Worm (Caenorhabditis elegans): ENCODE results near the gene M6.4.

Gene M6.4

DNA sequence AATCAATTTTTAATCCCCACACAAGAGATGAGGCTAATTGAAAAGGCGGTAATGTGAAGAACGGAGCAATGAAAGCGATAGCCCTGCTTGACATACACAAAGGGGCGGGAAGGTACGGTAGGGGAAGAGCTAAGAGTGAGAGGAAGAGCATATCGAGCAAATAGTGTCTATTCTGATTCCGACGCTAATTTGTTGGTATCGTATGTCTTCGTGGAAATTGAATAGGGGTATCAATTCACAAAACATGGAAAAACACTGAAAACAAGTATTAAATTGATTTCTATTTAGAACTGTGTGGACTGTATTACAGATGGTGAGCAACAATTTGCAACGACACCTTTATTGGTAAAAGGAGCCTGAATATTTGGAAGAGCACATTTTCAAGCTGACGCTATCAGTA is 7.9 kb downstream of the M6.4 start, which contains the start of gene pha-2:
pha-2 (minus strand) TSS at position 101 of the 400 bp plus-strand sequence.
- TF ChIP-seq lin-13 (tag; optimal IDR thresholded peaks at IDR 0.05) (no peak), nhr-2 (tag; optimal IDR thresholded peaks at IDR 0.05) (no peak), M03D4.4 (tag; optimal IDR thresholded peaks at IDR 0.05) (no peak), hlh-1 (tag; optimal IDR thresholded peaks at IDR 0.05) (no peak), elt-1 (tag; optimal IDR thresholded peaks at IDR 0.05; ENCODE audit: borderline replicate concordance, insufficient read depth) (no peak), bed-3 (GFP tag; optimal IDR thresholded peaks at IDR 0.05) (no peak), unc-62 (GFP tag; optimal IDR thresholded peaks at IDR 0.05) (no peak), unc-39 (tag; optimal IDR thresholded peaks at IDR 0.05) (no peak), ceh-39 (tag; optimal IDR thresholded peaks at IDR 0.05) (no peak), nhr-76 (tag; optimal IDR thresholded peaks at IDR 0.05) (no peak), mep-1 (tag; optimal IDR thresholded peaks at IDR 0.05) (no peak), elt-3 (tag; optimal IDR thresholded peaks at IDR 0.05) (no peak), cnd-1 (tag; optimal IDR thresholded peaks at IDR 0.05) (no peak), lin-32 (GFP tag; optimal IDR thresholded peaks at IDR 0.05) (no peak)

DNA sequence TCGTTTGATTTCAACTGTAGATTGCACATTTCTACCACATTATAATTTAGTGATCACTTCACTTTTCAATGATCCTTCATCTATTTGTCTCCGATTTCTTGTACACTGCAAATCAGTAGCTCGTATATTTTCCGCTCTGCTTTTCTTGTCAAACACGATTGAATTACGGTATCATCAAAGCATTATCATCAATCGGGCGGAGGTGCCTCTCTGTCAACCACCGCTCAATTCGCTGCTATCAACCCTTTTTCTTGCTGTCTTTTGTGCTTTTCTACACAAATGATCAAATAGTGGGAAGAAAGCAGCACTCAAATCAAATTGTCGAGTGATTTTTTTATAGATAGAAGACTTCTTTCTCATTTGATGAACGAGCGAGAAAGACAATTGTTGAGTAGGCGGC is 8.6 kb downstream of the M6.4 start:
- no peak for TF ChIP-seq sem-2 (GFP tag; optimal IDR thresholded peaks at IDR 0.05)
- no peak for TF ChIP-seq lin-32 (GFP tag; optimal IDR thresholded peaks at IDR 0.05)
- TF ChIP-seq ceh-43 (GFP tag; optimal IDR thresholded peaks at IDR 0.05), result no peak
- no peak for TF ChIP-seq lsy-2 (tag; optimal IDR thresholded peaks at IDR 0.05)
- no peak for TF ChIP-seq unc-120 (tag; optimal IDR thresholded peaks at IDR 0.05; ENCODE audit: poor library complexity, severe bottlenecking)
- no peak for TF ChIP-seq pha-4 (tag; optimal IDR thresholded peaks at IDR 0.05)
- TF ChIP-seq drap-1 (GFP tag; optimal IDR thresholded peaks at IDR 0.05), result no peak
- TF ChIP-seq nhr-28 (tag; optimal IDR thresholded peaks at IDR 0.05), result no peak
- no peak for TF ChIP-seq cnd-1 (tag; optimal IDR thresholded peaks at IDR 0.05)
- no peak for TF ChIP-seq flh-1 (GFP tag; optimal IDR thresholded peaks at IDR 0.05)
- no peak for TF ChIP-seq ztf-11 (tag; optimal IDR thresholded peaks at IDR 0.05)
- no peak for TF ChIP-seq elt-1 (tag; optimal IDR thresholded peaks at IDR 0.05; ENCODE audit: borderline replicate concordance, insufficient read depth)
- no peak for TF ChIP-seq sptf-1 (tag; optimal IDR thresholded peaks at IDR 0.05)
- TF ChIP-seq ces-1 (GFP tag; optimal IDR thresholded peaks at IDR 0.05), result no peak
- no peak for TF ChIP-seq lin-13 (tag; optimal IDR thresholded peaks at IDR 0.05)
- no peak for TF ChIP-seq elt-3 (tag; optimal IDR thresholded peaks at IDR 0.05)
- no peak for TF ChIP-seq ceh-83 (GFP tag; optimal IDR thresholded peaks at IDR 0.05)
- no peak for TF ChIP-seq ham-2 (GFP tag; optimal IDR thresholded peaks at IDR 0.05)

DNA sequence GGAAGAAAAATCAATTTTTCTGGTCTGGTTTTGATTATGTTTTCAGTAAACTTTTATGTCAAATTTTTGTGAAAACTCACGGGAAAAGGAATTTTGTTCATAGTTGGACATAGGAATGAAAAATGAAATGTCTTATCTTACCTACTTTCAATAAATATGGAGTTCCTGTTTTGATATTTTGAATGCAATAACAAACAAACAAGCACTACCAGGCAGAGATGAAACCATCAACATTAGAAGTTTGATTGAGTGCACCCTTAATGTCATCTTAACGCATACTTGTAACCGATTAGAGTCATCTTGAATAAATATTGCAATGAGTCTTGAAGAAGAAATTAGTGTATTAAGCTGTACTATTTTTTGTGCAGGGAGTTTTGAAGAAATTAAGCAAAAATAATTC is 12.5 kb downstream of the M6.4 start, which contains the start of gene M6.11:
M6.11 (minus strand) TSS at position 101 of the 400 bp plus-strand sequence.
- TF ChIP-seq cnd-1 (tag; optimal IDR thresholded peaks at IDR 0.05) (no peak), ztf-11 (tag; optimal IDR thresholded peaks at IDR 0.05) (no peak), drap-1 (GFP tag; optimal IDR thresholded peaks at IDR 0.05) (no peak), unc-39 (tag; optimal IDR thresholded peaks at IDR 0.05) (no peak), nhr-76 (tag; optimal IDR thresholded peaks at IDR 0.05) (no peak), mls-2 (tag; optimal IDR thresholded peaks at IDR 0.05) (no peak), blmp-1 (tag; optimal IDR thresholded peaks at IDR 0.05) (no peak), ceh-83 (GFP tag; optimal IDR thresholded peaks at IDR 0.05) (no peak), ces-1 (GFP tag; optimal IDR thresholded peaks at IDR 0.05) (no peak)

DNA sequence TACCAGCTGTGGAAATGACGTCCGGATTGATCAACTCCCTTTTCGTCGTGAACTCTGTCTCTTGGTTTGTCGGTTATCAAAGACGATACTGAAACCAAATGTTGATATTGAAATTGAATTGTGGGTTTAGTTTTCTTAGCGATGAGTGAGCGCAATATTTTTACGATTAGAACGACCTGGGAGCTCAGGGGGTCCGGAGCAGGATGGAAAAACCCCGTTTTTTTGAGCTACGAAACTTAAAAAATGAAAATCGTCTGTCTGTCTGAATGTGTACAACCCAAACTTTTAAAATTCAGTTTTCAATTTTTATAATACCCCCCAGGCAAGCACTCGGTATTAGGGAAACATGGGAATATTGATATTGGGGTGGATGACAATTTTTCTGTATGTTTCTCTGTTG is 13.8 kb downstream of the M6.4 start:
- TF ChIP-seq mep-1 (tag; optimal IDR thresholded peaks at IDR 0.05) (no peak), ces-1 (GFP tag; optimal IDR thresholded peaks at IDR 0.05) (no peak), nhr-237 (tag; optimal IDR thresholded peaks at IDR 0.05) (no peak), drap-1 (GFP tag; optimal IDR thresholded peaks at IDR 0.05) (no peak), flh-1 (GFP tag; optimal IDR thresholded peaks at IDR 0.05) (no peak), ztf-11 (tag; optimal IDR thresholded peaks at IDR 0.05) (no peak), tbx-8 (GFP tag; optimal IDR thresholded peaks at IDR 0.05) (no peak), lin-13 (tag; optimal IDR thresholded peaks at IDR 0.05) (no peak), ceh-39 (tag; optimal IDR thresholded peaks at IDR 0.05) (no peak), bed-3 (GFP tag; optimal IDR thresholded peaks at IDR 0.05) (no peak), lsy-2 (tag; optimal IDR thresholded peaks at IDR 0.05) (no peak), pha-4 (tag; optimal IDR thresholded peaks at IDR 0.05) (no peak), nhr-76 (tag; optimal IDR thresholded peaks at IDR 0.05) (no peak), sptf-1 (tag; optimal IDR thresholded peaks at IDR 0.05) (no peak), unc-120 (tag; optimal IDR thresholded peaks at IDR 0.05; ENCODE audit: poor library complexity, severe bottlenecking) (no peak), nhr-12 (tag; optimal IDR thresholded peaks at IDR 0.05) (no peak), blmp-1 (tag; optimal IDR thresholded peaks at IDR 0.05) (no peak), snpc-4 (tag; optimal IDR thresholded peaks at IDR 0.05) (no peak), elt-1 (tag; optimal IDR thresholded peaks at IDR 0.05; ENCODE audit: borderline replicate concordance, insufficient read depth) (no peak)

All from whole organism, mixed stage, embryonic.